Fruit fly (Drosophila melanogaster): ENCODE results near the gene CG8813.

The CG8813 gene

DNA sequence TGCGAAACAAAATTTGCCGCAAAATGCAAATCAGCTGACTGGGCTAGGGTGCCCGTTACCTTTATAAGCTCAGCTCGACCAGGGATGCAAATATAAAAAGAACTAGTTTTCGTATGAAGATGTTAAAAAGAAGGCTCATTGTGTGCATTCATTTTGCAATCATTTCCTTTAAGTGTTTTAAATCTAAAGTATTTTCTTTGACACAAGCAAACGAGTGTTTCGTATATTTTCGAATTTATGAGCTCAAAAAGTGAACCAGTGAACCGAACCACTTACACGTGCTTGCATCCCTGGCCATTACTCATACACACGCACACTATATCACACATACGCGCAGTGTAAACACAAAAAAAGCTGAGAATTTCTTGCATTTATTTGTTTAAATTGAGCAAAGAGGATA, 8.7 kb downstream of the CG8813 start, which contains the start of the genes Prx6a and Sbat (continued):
- TF ChIP-seq cwo (GFP tag; optimal IDR thresholded peaks at IDR 0.05) (peak; percentile 30), CG14710 (tag; optimal IDR thresholded peaks at IDR 0.05) (peak; percentile 80), CG18619 (GFP tag; optimal IDR thresholded peaks at IDR 0.05) (peak; percentile 44), CG14014 (GFP tag; IDR thresholded peaks at IDR 0.05) (peak; percentile 69), rib (GFP tag; IDR thresholded peaks at IDR 0.05) (no peak), zfh1 (GFP tag; IDR thresholded peaks at IDR 0.05) (0 out of 3 replicates have a peak, but pooled peaks have one; percentile 48), gcm (GFP tag; optimal IDR thresholded peaks at IDR 0.05) (peak; percentile 24), schlank (tag; optimal IDR thresholded peaks at IDR 0.05) (peak; percentile 65), jumu (GFP tag; optimal IDR thresholded peaks at IDR 0.05) (peak; percentile 74), fd64A (GFP tag; optimal IDR thresholded peaks at IDR 0.05) (no peak), Ada2b (GFP tag; IDR thresholded peaks at IDR 0.05) (peak; percentile 62; the same call in 1 of the 2 replicates), Sry-β (GFP tag; optimal IDR thresholded peaks at IDR 0.05) (peak; percentile 53), H15 (GFP tag; IDR thresholded peaks at IDR 0.05) (peak; percentile 11; the same call in 1 of the 3 replicates), bbx (GFP tag; IDR thresholded peaks at IDR 0.05; ENCODE audit: partially characterized antibody) (no peak), dm (GFP tag; optimal IDR thresholded peaks at IDR 0.05) (peak; percentile 44), cato (GFP tag; optimal IDR thresholded peaks at IDR 0.05; ENCODE audit: borderline replicate concordance) (no peak), CG10431 (GFP tag; optimal IDR thresholded peaks at IDR 0.05) (no peak), ab (GFP tag; optimal IDR thresholded peaks at IDR 0.05) (no peak), Dad (GFP tag; optimal IDR thresholded peaks at IDR 0.05) (peak; percentile 64), CG3847 (GFP tag; IDR thresholded peaks at IDR 0.05) (peak; percentile 71), ttk (GFP tag; IDR thresholded peaks at IDR 0.05) (0 out of 2 replicates have a peak, but pooled peaks have one; percentile 8), gcm2 (GFP tag; optimal IDR thresholded peaks at IDR 0.05) (peak; percentile 58), shn (GFP tag; optimal IDR thresholded peaks at IDR 0.05) (peak; percentile 75), CG32767 (GFP tag; IDR thresholded peaks at IDR 0.05) (no peak; the same call in 1 of the 2 replicates), CG7745 (tag; optimal IDR thresholded peaks at IDR 0.05) (no peak), az2 (GFP tag; optimal IDR thresholded peaks at IDR 0.05) (peak; percentile 57), CG8924 (tag; optimal IDR thresholded peaks at IDR 0.05) (peak; percentile 59), CG15073 (GFP tag; optimal IDR thresholded peaks at IDR 0.05) (peak; percentile 17), jing (GFP tag; optimal IDR thresholded peaks at IDR 0.05) (peak; percentile 49), run (tag; optimal IDR thresholded peaks at IDR 0.05) (peak; percentile 46), dpn (GFP tag; optimal IDR thresholded peaks at IDR 0.05) (peak; percentile 74), CG31224 (GFP tag; IDR thresholded peaks at IDR 0.05) (peak; percentile 44; the same call in 1 of the 2 replicates), Hand (GFP tag; optimal IDR thresholded peaks at IDR 0.05) (no peak), NfI (GFP tag; optimal IDR thresholded peaks at IDR 0.05) (peak; percentile 72), Hey (tag; optimal IDR thresholded peaks at IDR 0.05) (peak; percentile 2), Tbp (GFP tag; optimal IDR thresholded peaks at IDR 0.05) (no peak), CG2889 (GFP tag; IDR thresholded peaks at IDR 0.05) (peak; percentile 68), HLH54F (GFP tag; optimal IDR thresholded peaks at IDR 0.05) (peak; percentile 73), salm (tag; optimal IDR thresholded peaks at IDR 0.05) (peak; percentile 37), CG5180 (GFP tag; optimal IDR thresholded peaks at IDR 0.05) (peak; percentile 25), toy (GFP tag; IDR thresholded peaks at IDR 0.05) (no peak), CoRest (tag; optimal IDR thresholded peaks at IDR 0.05) (peak; percentile 86), BtbVII (GFP tag; optimal IDR thresholded peaks at IDR 0.05) (no peak), CG1832 (GFP tag; optimal IDR thresholded peaks at IDR 0.05) (no peak), pum (GFP tag; optimal IDR thresholded peaks at IDR 0.05) (peak; percentile 77), unc-4 (GFP tag; IDR thresholded peaks at IDR 0.05; ENCODE audit: partially characterized antibody) (peak; percentile 52), hb (GFP tag; IDR thresholded peaks at IDR 0.05; ENCODE audit: partially characterized antibody) (no peak), sqz (GFP tag; optimal IDR thresholded peaks at IDR 0.05) (peak; percentile 29), CG6689 (GFP tag; IDR thresholded peaks at IDR 0.05) (peak; percentile 69; the same call in 1 of the 2 replicates), CG31388 (GFP tag; optimal IDR thresholded peaks at IDR 0.05) (no peak)
